Worm (Caenorhabditis elegans) whole organism, midembryonic: ENCODE measurements around the gene H11E01.2.

ENCODE experiments used
- T22C8.4 ChIP-seq: fragments of 200-800 bp; sonication (Bioruptor generic); IDR thresholded peaks from 2 replicates; pipeline ENCODE4 v1.3.6; 2022; ENCODE audit warnings: missing genetic modification characterization, missing compliant biosample characterization
- cog-1 ChIP-seq: sonication (generic microtip); optimal IDR thresholded peaks from 2 replicates; lab custom pipeline; 2016; ENCODE audit warnings: missing genetic modification characterization, missing compliant biosample characterization
- flt-1 ChIP-seq: fragments of 200-800 bp; sonication (Bioruptor generic); IDR thresholded peaks from 2 replicates; pipeline ENCODE4 v1.3.6; 2022; ENCODE audit warnings: missing genetic modification characterization, missing compliant biosample characterization
- med-1 ChIP-seq: sonication (generic microtip); optimal IDR thresholded peaks from 2 replicates; lab custom pipeline; 2017; ENCODE audit warnings: missing genetic modification characterization, mild to moderate bottlenecking, missing compliant biosample characterization, antibody characterized with exemption, missing genetic modification reagents; ENCODE audit not compliant: insufficient read depth
- tab-1 ChIP-seq: fragments of 200-800 bp; sonication (Bioruptor generic); IDR thresholded peaks from 2 replicates; pipeline ENCODE4 v1.3.6; 2022; ENCODE audit warnings: missing genetic modification characterization, missing compliant biosample characterization
- ztf-23 ChIP-seq: fragments of 200-800 bp; sonication (Bioruptor generic); IDR thresholded peaks from 2 replicates; pipeline ENCODE4 v1.3.6; 2022; ENCODE audit warnings: missing genetic modification reagents, missing genetic modification characterization, missing compliant biosample characterization

DNA sequence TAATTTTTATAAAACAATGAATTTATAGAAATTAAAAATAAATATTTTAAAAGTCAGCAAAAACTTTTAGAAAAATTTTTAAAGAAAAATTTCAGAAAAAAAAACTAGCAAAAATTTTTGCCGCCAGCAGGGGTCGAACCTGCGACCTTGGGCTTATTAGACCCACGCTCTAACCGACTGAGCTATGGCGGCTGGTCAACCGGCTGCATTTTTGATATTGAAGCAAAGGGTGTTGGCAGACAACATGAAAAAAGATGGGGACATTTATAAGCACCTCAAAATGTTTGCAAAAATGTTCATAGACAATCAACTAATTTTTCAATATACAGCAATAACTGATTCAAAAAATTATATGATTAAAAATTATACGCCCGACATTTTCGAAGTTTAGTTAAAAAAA lies 30.9 kb upstream of the H11E01.2 start:
- TF ChIP-seq flt-1 (GFP tag; lab: Robert Waterston, UW) (no peak), med-1 (no peak), cog-1 (tag; lab: Kevin White, UChicago) (no peak), tab-1 (GFP tag; lab: Robert Waterston, UW) (no peak), ztf-23 (GFP tag; lab: Robert Waterston, UW) (no peak), T22C8.4 (GFP tag; lab: Robert Waterston, UW) (no peak)
